Worm (Caenorhabditis elegans): Measurements from ENCODE around the gene C09F9.2.

The C09F9.2 gene

DNA sequence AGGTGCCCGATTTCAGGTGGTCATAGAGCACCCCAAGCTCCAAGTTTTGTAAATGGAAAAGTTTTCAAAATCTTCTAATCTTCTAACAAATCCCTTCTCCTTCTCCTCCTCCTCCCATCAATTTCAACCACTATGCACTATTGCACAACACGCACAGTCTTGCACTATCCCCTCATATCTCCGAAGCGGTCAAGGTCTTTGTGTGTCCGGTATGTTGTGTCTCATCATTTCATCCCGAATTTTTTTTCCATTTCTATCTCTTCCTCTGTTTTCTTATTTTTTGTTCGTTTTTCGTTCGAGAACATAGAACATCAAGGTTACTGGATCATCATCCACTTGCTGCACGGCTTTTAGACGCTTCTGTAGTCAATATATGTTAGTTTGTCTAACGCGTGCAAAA lies 1.1 kb upstream of the C09F9.2 start:
- TF ChIP-seq egl-18 (GFP tag; IDR thresholded peaks at IDR 0.05): no peak
- no peak for TF ChIP-seq attf-6 (GFP tag; IDR thresholded peaks at IDR 0.05)
- TF ChIP-seq sea-2 (GFP tag; IDR thresholded peaks at IDR 0.05): no peak
- TF ChIP-seq ceh-58 (GFP tag; IDR thresholded peaks at IDR 0.05): no peak
- TF ChIP-seq ztf-18 (tag; optimal IDR thresholded peaks at IDR 0.05): no peak
- no peak for TF ChIP-seq madf-8 (GFP tag; conservative IDR thresholded peaks at IDR 0.05)
- no peak for TF ChIP-seq F23B12.7 (tag; optimal IDR thresholded peaks at IDR 0.05; ENCODE audit: insufficient read depth)
- TF ChIP-seq rpc-1 (optimal IDR thresholded peaks at IDR 0.05): no peak
- TF ChIP-seq rpc-1 (tag; optimal IDR thresholded peaks at IDR 0.05): no peak
- no peak for TF ChIP-seq atf-7 (tag; optimal IDR thresholded peaks at IDR 0.05)
- TF ChIP-seq C17E4.6 (GFP tag; IDR thresholded peaks at IDR 0.05): no peak
- no peak for TF ChIP-seq repo-1 (tag; optimal IDR thresholded peaks at IDR 0.05)
- TF ChIP-seq nfyb-1 (GFP tag; IDR thresholded peaks at IDR 0.05): no peak
- no peak for TF ChIP-seq tbx-9 (tag; optimal IDR thresholded peaks at IDR 0.05; ENCODE audit: borderline replicate concordance)
- no peak for TF ChIP-seq Y79H2A.3 (GFP tag; conservative IDR thresholded peaks at IDR 0.05)
- TF ChIP-seq ZK185.1 (tag; optimal IDR thresholded peaks at IDR 0.05; ENCODE audit: poor library complexity, severe bottlenecking): no peak
- no peak for TF ChIP-seq ets-4 (GFP tag; optimal IDR thresholded peaks at IDR 0.05)
- no peak for TF ChIP-seq bed-1 (GFP tag; IDR thresholded peaks at IDR 0.05)
- no peak for TF ChIP-seq lin-54 (GFP tag; optimal IDR thresholded peaks at IDR 0.05)
- TF ChIP-seq F33H1.4 (GFP tag; IDR thresholded peaks at IDR 0.05): no peak
- TF ChIP-seq lag-1 (GFP tag; IDR thresholded peaks at IDR 0.05): no peak

DNA sequence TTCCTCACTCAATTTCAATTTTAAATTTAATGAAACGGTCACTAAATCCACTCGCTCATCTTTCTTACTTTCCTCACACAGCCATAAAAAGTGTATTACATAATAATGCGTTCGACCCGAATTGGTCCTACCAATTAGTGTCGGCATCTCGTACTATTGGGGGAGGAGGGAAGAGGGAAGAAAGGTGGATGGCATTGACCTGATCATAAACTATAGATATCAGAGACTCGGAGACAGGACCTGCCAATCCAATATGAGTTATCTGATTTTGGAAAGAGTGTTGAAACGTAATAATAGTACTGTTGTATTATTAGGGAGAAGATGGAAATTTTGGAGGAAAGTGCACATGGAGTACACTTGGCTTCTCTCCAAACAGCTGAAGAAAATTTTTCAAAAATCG lies 641 bp downstream of the C09F9.2 start:
- TF ChIP-seq ets-4 (GFP tag; optimal IDR thresholded peaks at IDR 0.05) (no peak), unc-62 (GFP tag; optimal IDR thresholded peaks at IDR 0.05) (peak; percentile 1), F52B5.7 (tag; optimal IDR thresholded peaks at IDR 0.05) (no peak), mes-4 (tag; optimal IDR thresholded peaks at IDR 0.05) (no peak), athp-1 (tag; optimal IDR thresholded peaks at IDR 0.05) (no peak), ztf-3 (GFP tag; optimal IDR thresholded peaks at IDR 0.05) (no peak), tbp1 (GFP tag; optimal IDR thresholded peaks at IDR 0.05) (no peak)

ce11 chrII:14706479-14706878 lies 1.2 kb downstream of the C09F9.2 start:
- no peak for TF ChIP-seq lin-35 (GFP tag; optimal IDR thresholded peaks at IDR 0.05)
- TF ChIP-seq hlh-12 (tag; optimal IDR thresholded peaks at IDR 0.05): no peak
- TF ChIP-seq F57A8.1 (GFP tag; optimal IDR thresholded peaks at IDR 0.05): no peak
- no peak for TF ChIP-seq ets-4 (GFP tag; optimal IDR thresholded peaks at IDR 0.05)
- no peak for TF ChIP-seq attf-5 (GFP tag; optimal IDR thresholded peaks at IDR 0.05)
- no peak for TF ChIP-seq snpc-3.4 (tag; optimal IDR thresholded peaks at IDR 0.05)
- no peak for TF ChIP-seq snpc-1.3 (tag; optimal IDR thresholded peaks at IDR 0.05; ENCODE audit: insufficient read depth)
- TF ChIP-seq fkh-3 (tag; optimal IDR thresholded peaks at IDR 0.05): no peak
- TF ChIP-seq tbp1 (GFP tag; optimal IDR thresholded peaks at IDR 0.05): no peak
- no peak for TF ChIP-seq sdz-38 (tag; optimal IDR thresholded peaks at IDR 0.05)
- no peak for TF ChIP-seq lin-40 (tag; optimal IDR thresholded peaks at IDR 0.05)

- TF ChIP-seq mel-28 (tag; optimal IDR thresholded peaks at IDR 0.05; ENCODE audit: borderline replicate concordance) (no peak), F57A8.1 (GFP tag; optimal IDR thresholded peaks at IDR 0.05) (no peak), fkh-3 (tag; optimal IDR thresholded peaks at IDR 0.05) (no peak), mxl-1 (tag; optimal IDR thresholded peaks at IDR 0.05) (no peak), lsl-1 (GFP tag; optimal IDR thresholded peaks at IDR 0.05) (no peak), rcor-1 (GFP tag; IDR thresholded peaks at IDR 0.05) (no peak), nhr-179 (tag; optimal IDR thresholded peaks at IDR 0.05) (no peak), sea-2 (GFP tag; IDR thresholded peaks at IDR 0.05) (no peak)
These were observed 22.8 kb downstream of the C09F9.2 start for ce11 chrII:14728119-14728518.

Data from whole organism, young adult.